Worm (Caenorhabditis elegans) whole organism, L4/young adult: ENCODE measurements around the gene dao-4.

ENCODE experiments used
- W03F9.2 ChIP-seq: fragments of 150-350 bp; optimal IDR thresholded peaks from 2 replicates; lab custom pipeline; 2014; ENCODE audit warnings: missing biosample characterization, missing genetic modification characterization
- dao-5 ChIP-seq: sonication (generic microtip); optimal IDR thresholded peaks from 2 replicates; lab custom pipeline; 2016; ENCODE audit warnings: missing genotype, missing genetic modification characterization, moderate library complexity, missing compliant biosample characterization
- him-1 ChIP-seq: sonication (generic microtip); optimal IDR thresholded peaks from 2 replicates; lab custom pipeline; 2016; ENCODE audit warnings: missing genotype, missing genetic modification reagents, missing genetic modification characterization, missing compliant biosample characterization

- no peak for TF ChIP-seq W03F9.2
- no peak for TF ChIP-seq dao-5 (tag; lab: Kevin White, UChicago)
- TF ChIP-seq him-1 (tag; lab: Kevin White, UChicago) = no peak
Measured at ce11 chrX:10092864-10093263, 17.8 kb downstream of the dao-4 start, which contains the start of gene flp-3.
